Worm (Caenorhabditis elegans) whole organism, L1 larva: ENCODE data around the gene dod-19.

ENCODE experiments used
- C16A3.4 ChIP-seq: fragments of 150-350 bp; optimal IDR thresholded peaks from 2 replicates; lab custom pipeline; 2014; ENCODE audit warnings: missing biosample characterization, missing genetic modification characterization
- F16B12.6 ChIP-seq: fragments of 150-350 bp; optimal IDR thresholded peaks from 2 replicates; lab custom pipeline; 2014; ENCODE audit warnings: missing biosample characterization, missing genetic modification characterization
- Y116A8C.19 ChIP-seq: sonication (generic microtip); optimal IDR thresholded peaks from 2 replicates; lab custom pipeline; 2016; ENCODE audit warnings: missing compliant biosample characterization, missing genetic modification characterization, borderline replicate concordance
- aha-1 ChIP-seq: fragments of 150-350 bp; optimal IDR thresholded peaks from 2 replicates; lab custom pipeline; 2014; ENCODE audit warnings: missing biosample characterization, missing genetic modification characterization
- alr-1 ChIP-seq: fragments of 200-800 bp; sonication (Bioruptor generic); optimal IDR thresholded peaks from 2 replicates; lab custom pipeline; 2018; ENCODE audit warnings: borderline replicate concordance, mild to moderate bottlenecking, missing genetic modification characterization, missing compliant biosample characterization
- ceh-63 ChIP-seq: fragments of 200-800 bp; sonication (Bioruptor generic); optimal IDR thresholded peaks from 2 replicates; lab custom pipeline; 2018; ENCODE audit warnings: mild to moderate bottlenecking, missing genetic modification characterization, missing compliant biosample characterization
- ceh-8 ChIP-seq: fragments of 200-800 bp; sonication (Bioruptor generic); optimal IDR thresholded peaks from 2 replicates; lab custom pipeline; 2018; ENCODE audit warnings: mild to moderate bottlenecking, missing genetic modification characterization, moderate library complexity, missing compliant biosample characterization
- ceh-82 ChIP-seq, 3 experiments: fragments of 150-350 bp in 1 of 3; sonication (generic microtip) in 2 of 3; optimal IDR thresholded peaks; 2 replicates each; lab custom pipeline; 2014 to 2017; ENCODE audit warnings: missing biosample characterization in 3 of 3, missing genetic modification characterization in 3 of 3
- ceh-88 ChIP-seq: fragments of 200-800 bp; sonication (Bioruptor generic); IDR thresholded peaks from 2 replicates; pipeline ENCODE4 v1.3.6; 2022; ENCODE audit warnings: missing genetic modification characterization, missing compliant biosample characterization
- ces-1 ChIP-seq: fragments of 150-350 bp; optimal IDR thresholded peaks from 2 replicates; lab custom pipeline; 2014; ENCODE audit warnings: missing biosample characterization, missing genetic modification reagents, missing genetic modification characterization
- efl-1 ChIP-seq, 4 experiments: fragments of 150-350 bp; optimal IDR thresholded peaks in 3 of 4; peaks in 1 of 4; 1 replicate in 1 of 4; 2 replicates in 3 of 4; lab custom pipeline; 2014; ENCODE audit warnings: missing biosample characterization in 2 of 4, missing genetic modification characterization in 2 of 4, missing genetic modification reagents in 2 of 4
- efl-3 ChIP-seq: fragments of 200-800 bp; sonication (Bioruptor generic); optimal IDR thresholded peaks from 2 replicates; lab custom pipeline; 2018; ENCODE audit warnings: mild to moderate bottlenecking, missing genetic modification characterization, missing compliant biosample characterization
- elt-2 ChIP-seq: sonication (generic microtip); optimal IDR thresholded peaks from 2 replicates; lab custom pipeline; 2016; ENCODE audit warnings: missing genetic modification characterization, mild to moderate bottlenecking, inconsistent platforms, missing compliant biosample characterization, missing genetic modification reagents
- elt-3 ChIP-seq, 6 experiments: fragments of 150-350 bp in 1 of 6; sonication (generic microtip); optimal IDR thresholded peaks; 2 replicates each; lab custom pipeline; 2017 to 2018; ENCODE audit warnings: missing biosample characterization in 6 of 6, missing genetic modification characterization in 6 of 6, inconsistent platforms in 1 of 6
- ets-5 ChIP-seq: fragments of 200-800 bp; sonication (Bioruptor generic); IDR thresholded peaks from 2 replicates; pipeline ENCODE4 v1.3.6; 2022; ENCODE audit warnings: missing genetic modification characterization, missing compliant biosample characterization
- hlh-4 ChIP-seq: sonication (generic microtip); optimal IDR thresholded peaks from 2 replicates; lab custom pipeline; 2016; ENCODE audit warnings: mild to moderate bottlenecking, missing genetic modification characterization, missing compliant biosample characterization
- lin-13 ChIP-seq: fragments of 150-350 bp; optimal IDR thresholded peaks from 2 replicates; lab custom pipeline; 2014; ENCODE audit warnings: missing biosample characterization, missing genetic modification reagents, missing genetic modification characterization
- lin-35 ChIP-seq, 2 experiments: fragments of 150-350 bp; optimal IDR thresholded peaks; 2 replicates each; lab custom pipeline; 2014; ENCODE audit warnings: missing biosample characterization in 2 of 2, missing genetic modification characterization in 2 of 2, missing genetic modification reagents in 2 of 2
- lin-39 ChIP-seq: fragments of 150-350 bp; optimal IDR thresholded peaks from 2 replicates; lab custom pipeline; 2014; ENCODE audit warnings: missing biosample characterization, missing genetic modification reagents, missing genetic modification characterization
- lsy-2 ChIP-seq, 2 experiments: fragments of 150-350 bp; optimal IDR thresholded peaks; 2 replicates each; lab custom pipeline; 2014; ENCODE audit warnings: missing biosample characterization in 2 of 2, missing genetic modification characterization in 2 of 2
- mab-9 ChIP-seq: fragments of 200-800 bp; sonication (Bioruptor generic); IDR thresholded peaks from 2 replicates; pipeline ENCODE4 v1.3.6; 2022; ENCODE audit warnings: missing genetic modification reagents, missing genetic modification characterization, missing compliant biosample characterization
- mdl-1 ChIP-seq, 2 experiments: fragments of 150-350 bp; optimal IDR thresholded peaks; 2 replicates each; lab custom pipeline; 2014 to 2017; ENCODE audit warnings: missing biosample characterization in 2 of 2, missing genetic modification characterization in 2 of 2, inconsistent platforms in 1 of 2
- mep-1 ChIP-seq: fragments of 150-350 bp; optimal IDR thresholded peaks from 2 replicates; lab custom pipeline; 2014; ENCODE audit warnings: missing biosample characterization, missing genetic modification characterization
- nhr-11 ChIP-seq: fragments of 150-350 bp; optimal IDR thresholded peaks from 2 replicates; lab custom pipeline; 2014; ENCODE audit warnings: missing biosample characterization, missing genetic modification characterization
- nhr-12 ChIP-seq: sonication (generic microtip); optimal IDR thresholded peaks from 2 replicates; lab custom pipeline; 2017; ENCODE audit warnings: missing biosample characterization, missing genetic modification characterization
- nhr-19 ChIP-seq: fragments of 200-800 bp; sonication (Bioruptor generic); conservative IDR thresholded peaks from 2 replicates; pipeline ENCODE4 v1.3.6; 2022; ENCODE audit warnings: missing genetic modification characterization, missing compliant biosample characterization
- nhr-20 ChIP-seq: sonication (generic microtip); optimal IDR thresholded peaks from 2 replicates; lab custom pipeline; 2016; ENCODE audit warnings: mild to moderate bottlenecking, missing genetic modification characterization, missing compliant biosample characterization
- nhr-47 ChIP-seq: sonication (generic microtip); optimal IDR thresholded peaks from 2 replicates; lab custom pipeline; 2016; ENCODE audit warnings: mild to moderate bottlenecking, missing genetic modification characterization, moderate library complexity, missing compliant biosample characterization
- nhr-71 ChIP-seq: sonication (generic microtip); optimal IDR thresholded peaks from 2 replicates; lab custom pipeline; 2016; ENCODE audit warnings: mild to moderate bottlenecking, missing genetic modification characterization, moderate library complexity, missing compliant biosample characterization
- nhr-85 ChIP-seq: sonication (generic microtip); peaks from one replicate; lab custom pipeline; 2016; ENCODE audit warnings: missing genetic modification characterization, inconsistent platforms, missing compliant biosample characterization
- nhr-90 ChIP-seq: sonication (generic microtip); optimal IDR thresholded peaks from 2 replicates; lab custom pipeline; 2016; ENCODE audit warnings: mild to moderate bottlenecking, missing genetic modification characterization, missing compliant biosample characterization; ENCODE audit not compliant: poor library complexity
- pag-3 ChIP-seq: sonication (generic microtip); optimal IDR thresholded peaks from 2 replicates; lab custom pipeline; 2017; ENCODE audit warnings: missing genetic modification characterization, mild to moderate bottlenecking, missing compliant biosample characterization, antibody characterized with exemption, borderline replicate concordance; ENCODE audit not compliant: insufficient read depth
- pax-3 ChIP-seq: fragments of 200-800 bp; sonication (Bioruptor generic); optimal IDR thresholded peaks from 2 replicates; lab custom pipeline; 2018; ENCODE audit warnings: mild to moderate bottlenecking, missing genetic modification characterization, moderate library complexity, missing compliant biosample characterization
- rnt-1 ChIP-seq: sonication (generic microtip); optimal IDR thresholded peaks from 2 replicates; lab custom pipeline; 2016; ENCODE audit warnings: mild to moderate bottlenecking, missing genetic modification characterization, moderate library complexity, missing compliant biosample characterization
- snpc-4 ChIP-seq: fragments of 150-350 bp; optimal IDR thresholded peaks from 2 replicates; lab custom pipeline; 2014; ENCODE audit warnings: missing biosample characterization, missing genetic modification characterization
- snu-23 ChIP-seq: sonication (generic microtip); optimal IDR thresholded peaks from 2 replicates; lab custom pipeline; 2016; ENCODE audit warnings: missing genetic modification characterization, missing compliant biosample characterization
- sup-37 ChIP-seq: fragments of 200-800 bp; sonication (Bioruptor generic); optimal IDR thresholded peaks from 2 replicates; lab custom pipeline; 2018; ENCODE audit warnings: mild to moderate bottlenecking, missing genetic modification characterization, missing compliant biosample characterization
- unc-130 ChIP-seq: fragments of 150-350 bp; optimal IDR thresholded peaks from 2 replicates; lab custom pipeline; 2017; ENCODE audit warnings: missing biosample characterization, missing genetic modification characterization, inconsistent platforms
- zag-1 ChIP-seq: fragments of 150-350 bp; optimal IDR thresholded peaks from 2 replicates; lab custom pipeline; 2014; ENCODE audit warnings: missing biosample characterization, missing genetic modification characterization

Gene dod-19

DNA sequence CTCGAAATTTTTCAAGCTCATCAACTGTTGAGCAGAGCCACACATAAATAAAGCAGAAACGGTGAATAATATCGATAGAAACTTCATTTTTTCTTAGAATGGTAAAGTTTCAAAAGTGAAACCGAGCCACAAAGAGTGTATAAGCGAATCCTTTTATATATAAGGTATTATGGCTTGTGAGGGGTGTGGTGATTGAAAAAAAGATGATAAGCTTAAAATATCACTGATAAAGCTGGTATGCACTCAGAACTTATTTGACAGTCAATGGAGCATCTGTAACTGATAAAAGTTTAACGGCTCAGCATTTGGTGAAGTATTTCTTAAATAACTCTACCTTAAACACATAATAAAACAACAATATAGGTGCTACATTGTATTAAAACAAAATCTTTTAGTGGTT lies at the start of gene dod-19:
TSS of gene dod-19 (minus strand) at position 130 of the 400 bp plus-strand sequence.
- no peak for TF ChIP-seq efl-3
- TF ChIP-seq zag-1: no peak
- no peak for TF ChIP-seq hlh-4 (tag; lab: Kevin White, UChicago)
- TF ChIP-seq C16A3.4 (tag; lab: Kevin White, UChicago): no peak
- TF ChIP-seq elt-2: peak; percentile 63
- TF ChIP-seq lsy-2 (tag; optimal IDR thresholded peaks at IDR 0.05; lab: Kevin White, UChicago): no peak
- TF ChIP-seq lin-39: no peak

- no peak for TF ChIP-seq ceh-8
- no peak for TF ChIP-seq pag-3 (tag; lab: Kevin White, UChicago)
- TF ChIP-seq nhr-20 (tag; lab: Kevin White, UChicago): peak; percentile 66
- no peak for TF ChIP-seq unc-130 (tag; lab: Kevin White, UChicago)
- TF ChIP-seq lin-35 (GFP tag; optimal IDR thresholded peaks at IDR 0.05; lab: Kevin White, UChicago): peak in 1 of 2 experiments; percentile 11
- no peak for TF ChIP-seq ceh-82 (tag; optimal IDR thresholded peaks at IDR 0.05; lab: Kevin White, UChicago)
- TF ChIP-seq Y116A8C.19: no peak
- no peak for TF ChIP-seq pax-3
- no peak for TF ChIP-seq nhr-19 (GFP tag; lab: Robert Waterston, UW)
- no peak for TF ChIP-seq ceh-88
- no peak for TF ChIP-seq alr-1 (tag; lab: Kevin White, UChicago)
- peak; percentile 70 for TF ChIP-seq nhr-85 (tag; lab: Kevin White, UChicago)
- no peak for TF ChIP-seq rnt-1 (tag; lab: Kevin White, UChicago)
- no peak for TF ChIP-seq sup-37 (GFP tag; lab: Kevin White, UChicago)
- TF ChIP-seq nhr-71: peak; percentile 39
- TF ChIP-seq aha-1 (tag; lab: Kevin White, UChicago): no peak
- no peak for TF ChIP-seq nhr-47 (tag; lab: Kevin White, UChicago)
- TF ChIP-seq nhr-12 (tag; lab: Kevin White, UChicago): no peak
- TF ChIP-seq elt-3 (tag; optimal IDR thresholded peaks at IDR 0.05; lab: Kevin White, UChicago): no peak
- peak; percentile 25 for TF ChIP-seq mep-1 (tag; lab: Kevin White, UChicago)
- no peak for TF ChIP-seq mab-9 (GFP tag; lab: Robert Waterston, UW)
- TF ChIP-seq efl-1 (optimal IDR thresholded peaks at IDR 0.05; lab: Kevin White, UChicago): no peak
- TF ChIP-seq efl-1 (GFP tag; optimal IDR thresholded peaks at IDR 0.05 in 1 of 2; lab: Kevin White, UChicago): peak in 1 of 2 experiments; percentile 8
- no peak for TF ChIP-seq F16B12.6 (tag; lab: Kevin White, UChicago)
- no peak for TF ChIP-seq ces-1 (GFP tag; lab: Kevin White, UChicago)
- no peak for TF ChIP-seq nhr-11 (tag; lab: Kevin White, UChicago)
- peak; percentile 29 for TF ChIP-seq snu-23 (GFP tag; lab: Kevin White, UChicago)
- peak in 1 of 2 experiments; percentile 5 for TF ChIP-seq lsy-2 (tag; optimal IDR thresholded peaks at IDR 0.05; lab: Kevin White, UChicago)
- TF ChIP-seq mdl-1 (tag; optimal IDR thresholded peaks at IDR 0.05; lab: Kevin White, UChicago): no peak
- TF ChIP-seq elt-2: peak; percentile 24
- TF ChIP-seq ceh-63: no peak
Measured at ce11 chrV:462263-462662, 47.7 kb upstream of the dod-19 start, which contains the start of gene nhr-202. nhr-202 (plus strand) TSS chrV:462588.

ce11 chrV:459464-459863 lies 44.9 kb upstream of the dod-19 start, which contains the start of gene nhr-203:
nhr-203 (plus strand) TSS chrV:459795.
- TF ChIP-seq ets-5 (GFP tag; lab: Robert Waterston, UW) (no peak), snpc-4 (no peak), rnt-1 (tag; lab: Kevin White, UChicago) (no peak), ces-1 (GFP tag; lab: Kevin White, UChicago) (no peak), nhr-71 (peak; percentile 43), mep-1 (tag; lab: Kevin White, UChicago) (no peak), nhr-90 (tag; lab: Kevin White, UChicago) (peak; percentile 4), ceh-88 (no peak), nhr-11 (tag; lab: Kevin White, UChicago) (no peak), elt-2 (peak; percentile 83), lin-13 (GFP tag; lab: Kevin White, UChicago) (no peak), nhr-20 (tag; lab: Kevin White, UChicago) (peak; percentile 48), lin-35 (GFP tag; optimal IDR thresholded peaks at IDR 0.05; lab: Kevin White, UChicago) (peak in 1 of 2 experiments; percentile 39)
